Fruit fly (Drosophila melanogaster) whole organism, embryonic: ENCODE measurements around the gene Glut1.

ENCODE experiments used
- ATbp ChIP-seq: fragments of 200-800 bp; sonication (Bioruptor generic); optimal IDR thresholded peaks from 2 replicates; lab custom pipeline; 2017; ENCODE audit warnings: missing biosample characterization, mild to moderate bottlenecking, missing genetic modification characterization, missing genetic modification reagents
- Atf-2 ChIP-seq: fragments of 200-800 bp; sonication (Bioruptor generic); optimal IDR thresholded peaks from 2 replicates; lab custom pipeline; 2016; ENCODE audit warnings: missing biosample characterization, missing genetic modification characterization
- Atf3 ChIP-seq: fragments of 200-800 bp; sonication (Bioruptor generic); optimal IDR thresholded peaks from 3 replicates; lab custom pipeline; 2016; ENCODE audit warnings: missing biosample characterization, missing genetic modification characterization
- CG10431 ChIP-seq: fragments of 200-800 bp; sonication (Bioruptor generic); optimal IDR thresholded peaks from 3 replicates; lab custom pipeline; 2018; ENCODE audit warnings: missing biosample characterization, mild to moderate bottlenecking, missing genetic modification characterization
- CG12104 ChIP-seq: fragments of 200-800 bp; sonication (Bioruptor generic); optimal IDR thresholded peaks from 3 replicates; lab custom pipeline; 2016; ENCODE audit warnings: missing biosample characterization, missing genetic modification characterization
- CG12155 ChIP-seq: fragments of 200-800 bp; sonication (Bioruptor generic); optimal IDR thresholded peaks from 3 replicates; lab custom pipeline; 2016; ENCODE audit warnings: missing biosample characterization, missing genetic modification characterization
- CG12942 ChIP-seq: fragments of 200-800 bp; sonication (Bioruptor generic); optimal IDR thresholded peaks from 3 replicates; lab custom pipeline; 2016; ENCODE audit warnings: missing biosample characterization, missing genetic modification characterization
- CG14860 ChIP-seq: fragments of 200-800 bp; sonication (Bioruptor generic); IDR thresholded peaks from 3 replicates; pipeline ENCODE4 v1.3.6; 2022; ENCODE audit warnings: missing biosample characterization, missing genetic modification characterization; ENCODE audit not compliant: partially characterized antibody
- CG15601 ChIP-seq: fragments of 200-800 bp; sonication (Bioruptor generic); optimal IDR thresholded peaks from 3 replicates; lab custom pipeline; 2019; ENCODE audit warnings: missing biosample characterization, mild to moderate bottlenecking, missing genetic modification characterization, moderate library complexity
- CG1603 ChIP-seq: fragments of 200-800 bp; sonication (Bioruptor generic); optimal IDR thresholded peaks from 2 replicates; lab custom pipeline; 2019; ENCODE audit warnings: missing biosample characterization, mild to moderate bottlenecking, missing genetic modification characterization, moderate library complexity
- CG17359 ChIP-seq: fragments of 200-800 bp; sonication (Bioruptor generic); optimal IDR thresholded peaks from 3 replicates; lab custom pipeline; 2018; ENCODE audit warnings: missing biosample characterization, mild to moderate bottlenecking, missing genetic modification characterization, moderate library complexity
- CG2129 ChIP-seq: fragments of 200-800 bp; sonication (Bioruptor generic); IDR thresholded peaks from 2 replicates; pipeline ENCODE4 v1.3.6; 2022; ENCODE audit warnings: missing biosample characterization, missing genetic modification characterization; ENCODE audit not compliant: partially characterized antibody
- CG30431 ChIP-seq: fragments of 200-800 bp; sonication (Bioruptor generic); optimal IDR thresholded peaks from 2 replicates; lab custom pipeline; 2017; ENCODE audit warnings: missing biosample characterization, missing genetic modification characterization
- CG3163 ChIP-seq: fragments of 200-800 bp; sonication (Bioruptor generic); optimal IDR thresholded peaks from 3 replicates; lab custom pipeline; 2016; ENCODE audit warnings: missing biosample characterization, missing genetic modification characterization
- CG33557 ChIP-seq: fragments of 200-800 bp; sonication (Bioruptor generic); optimal IDR thresholded peaks from 2 replicates; lab custom pipeline; 2019; ENCODE audit warnings: missing biosample characterization, mild to moderate bottlenecking, missing genetic modification characterization, moderate library complexity
- CG3726 ChIP-seq: fragments of 200-800 bp; sonication (Bioruptor generic); IDR thresholded peaks from 3 replicates; pipeline ENCODE4, ENCODE4 v1.3.6; 2022; ENCODE audit warnings: missing biosample characterization, missing genetic modification characterization
- CG3995 ChIP-seq: fragments of 200-800 bp; sonication (Bioruptor generic); optimal IDR thresholded peaks from 3 replicates; lab custom pipeline; 2016; ENCODE audit warnings: missing biosample characterization, missing genetic modification characterization
- CG43689 ChIP-seq: fragments of 200-800 bp; sonication (Bioruptor generic); IDR thresholded peaks from 2 replicates; pipeline ENCODE4 v1.3.6; 2022; ENCODE audit warnings: missing biosample characterization, missing genetic modification characterization
- CG5953 ChIP-seq: fragments of 200-800 bp; sonication (Bioruptor generic); IDR thresholded peaks from 2 replicates; pipeline ENCODE4 v1.3.6; 2022; ENCODE audit warnings: missing biosample characterization, missing genetic modification characterization
- CG7963 ChIP-seq: fragments of 200-800 bp; sonication (Bioruptor generic); IDR thresholded peaks from 3 replicates; pipeline ENCODE4 v1.3.6; 2022; ENCODE audit warnings: missing biosample characterization, missing genetic modification characterization; ENCODE audit not compliant: partially characterized antibody
- CG8359 ChIP-seq: fragments of 200-800 bp; sonication (Bioruptor generic); optimal IDR thresholded peaks from 2 replicates; lab custom pipeline; 2017; ENCODE audit warnings: missing biosample characterization, mild to moderate bottlenecking, missing genetic modification characterization, borderline replicate concordance
- Dll ChIP-seq: fragments of 200-800 bp; sonication (Bioruptor generic); IDR thresholded peaks from 4 replicates; pipeline ENCODE4 v1.3.6; 2022; ENCODE audit warnings: missing biosample characterization, missing genetic modification characterization; ENCODE audit not compliant: partially characterized antibody
- Hey ChIP-seq: fragments of 200-800 bp; sonication (Bioruptor generic); optimal IDR thresholded peaks from 3 replicates; lab custom pipeline; 2018; ENCODE audit warnings: missing biosample characterization, mild to moderate bottlenecking, missing genetic modification characterization
- Oaz ChIP-seq: fragments of 200-800 bp; sonication (Bioruptor generic); IDR thresholded peaks from 2 replicates; pipeline ENCODE4 v1.3.6; 2022; ENCODE audit warnings: missing biosample characterization, missing genetic modification characterization
- Optix ChIP-seq: fragments of 200-800 bp; sonication (Bioruptor generic); IDR thresholded peaks from 3 replicates; pipeline ENCODE4 v1.3.6; 2022; ENCODE audit warnings: missing biosample characterization, missing genetic modification characterization
- Six4 ChIP-seq: fragments of 200-800 bp; sonication (Bioruptor generic); optimal IDR thresholded peaks from 2 replicates; lab custom pipeline; 2016; ENCODE audit warnings: missing biosample characterization, missing genetic modification characterization
- Trl ChIP-seq, 3 experiments: fragments of >200 bp in 2 of 3; fragments of 200-800 bp in 1 of 3; sonication (Bioruptor generic) in 1 of 3; optimal IDR thresholded peaks; 2 replicates in 1 of 3; 3 replicates in 2 of 3; lab custom pipeline; 2016 to 2017; ENCODE audit warnings: missing biosample characterization in 1 of 3, missing genetic modification characterization in 1 of 3
- bsh ChIP-seq, 2 experiments: fragments of 200-800 bp; sonication (Bioruptor generic); optimal IDR thresholded peaks; 2 replicates each; lab custom pipeline; 2017 to 2018; ENCODE audit warnings: mild to moderate bottlenecking in 2 of 2, missing biosample characterization in 2 of 2, missing genetic modification characterization in 2 of 2, moderate library complexity in 1 of 2
- cato ChIP-seq: fragments of 200-800 bp; sonication (Bioruptor generic); optimal IDR thresholded peaks from 2 replicates; lab custom pipeline; 2016; ENCODE audit warnings: missing biosample characterization, missing genetic modification characterization, borderline replicate concordance
- chif ChIP-seq, 2 experiments: fragments of 200-800 bp; sonication (Bioruptor generic); optimal IDR thresholded peaks; 3 replicates each; lab custom pipeline; 2016; ENCODE audit warnings: missing biosample characterization in 2 of 2, missing genetic modification characterization in 2 of 2
- danr ChIP-seq: fragments of 200-800 bp; sonication (Bioruptor generic); IDR thresholded peaks from 2 replicates; pipeline ENCODE4 v1.3.6; 2022; ENCODE audit warnings: missing biosample characterization, missing genetic modification characterization
- dati ChIP-seq: fragments of 200-800 bp; sonication (Bioruptor generic); IDR thresholded peaks from 2 replicates; pipeline ENCODE4 v1.3.6; 2022; ENCODE audit warnings: missing biosample characterization, missing genetic modification characterization
- dm ChIP-seq: fragments of 200-800 bp; sonication (Bioruptor generic); optimal IDR thresholded peaks from 3 replicates; lab custom pipeline; 2016; ENCODE audit warnings: missing biosample characterization, missing genetic modification characterization
- exex ChIP-seq: fragments of 200-800 bp; sonication (Bioruptor generic); optimal IDR thresholded peaks from 4 replicates; lab custom pipeline; 2018; ENCODE audit warnings: missing biosample characterization, mild to moderate bottlenecking, missing genetic modification characterization, moderate library complexity
- hb ChIP-seq: fragments of 200-800 bp; sonication (Bioruptor generic); IDR thresholded peaks from 3 replicates; pipeline ENCODE4 v1.3.6; 2022; ENCODE audit warnings: missing biosample characterization, missing genetic modification characterization; ENCODE audit not compliant: partially characterized antibody
- her ChIP-seq: fragments of 200-800 bp; sonication (Bioruptor generic); optimal IDR thresholded peaks from 2 replicates; lab custom pipeline; 2016; ENCODE audit warnings: missing biosample characterization, missing genetic modification characterization
- odd ChIP-seq: fragments of 200-800 bp; sonication (Bioruptor generic); optimal IDR thresholded peaks from 2 replicates; lab custom pipeline; 2017; ENCODE audit warnings: missing biosample characterization, mild to moderate bottlenecking, missing genetic modification characterization
- onecut ChIP-seq: fragments of 200-800 bp; sonication (Bioruptor generic); IDR thresholded peaks from 2 replicates; pipeline ENCODE4 v1.3.6; 2022; ENCODE audit warnings: missing biosample characterization, missing genetic modification characterization
- p53 ChIP-seq: fragments of 200-800 bp; sonication (Bioruptor generic); optimal IDR thresholded peaks from 2 replicates; lab custom pipeline; 2016; ENCODE audit warnings: missing biosample characterization, missing genetic modification characterization
- pfk ChIP-seq: fragments of 200-800 bp; sonication (Bioruptor generic); optimal IDR thresholded peaks from 2 replicates; lab custom pipeline; 2018; ENCODE audit warnings: missing biosample characterization, mild to moderate bottlenecking, missing genetic modification characterization, moderate library complexity
- pros ChIP-seq: fragments of 200-800 bp; sonication (Bioruptor generic); optimal IDR thresholded peaks from 3 replicates; lab custom pipeline; 2019; ENCODE audit warnings: missing biosample characterization, mild to moderate bottlenecking, missing genetic modification characterization, moderate library complexity
- ranshi ChIP-seq: fragments of 200-800 bp; sonication (Bioruptor generic); IDR thresholded peaks from 2 replicates; pipeline ENCODE4 v1.3.6; 2022; ENCODE audit warnings: missing biosample characterization, missing genetic modification characterization
- repo ChIP-seq: fragments of 200-800 bp; sonication (Bioruptor generic); optimal IDR thresholded peaks from 2 replicates; lab custom pipeline; 2016; ENCODE audit warnings: missing biosample characterization, missing genetic modification characterization
- ro ChIP-seq: fragments of 200-800 bp; sonication (Bioruptor generic); IDR thresholded peaks from 2 replicates; pipeline ENCODE4 v1.3.6; 2022; ENCODE audit warnings: missing biosample characterization, missing genetic modification characterization
- trh ChIP-seq: fragments of 200-800 bp; sonication (Bioruptor generic); optimal IDR thresholded peaks from 2 replicates; lab custom pipeline; 2016; ENCODE audit warnings: missing biosample characterization, missing genetic modification characterization
- unpg ChIP-seq: fragments of 200-800 bp; sonication (Bioruptor generic); optimal IDR thresholded peaks from 3 replicates; lab custom pipeline; 2018; ENCODE audit warnings: missing biosample characterization, mild to moderate bottlenecking, missing genetic modification characterization, moderate library complexity
- z ChIP-seq: fragments of 200-800 bp; sonication (Bioruptor generic); IDR thresholded peaks from 3 replicates; pipeline ENCODE4 v1.3.6; 2022; ENCODE audit warnings: missing biosample characterization, missing genetic modification characterization

Gene Glut1

dm6 chr3L:1007513-1008459 lies 93.9 kb downstream of the Glut1 start (continued):
- TF ChIP-seq CG10431 = no peak
- peak; percentile 5 for TF ChIP-seq CG3995 (GFP tag; lab: Kevin White, UChicago)
- TF ChIP-seq CG12155 (GFP tag; lab: Kevin White, UChicago) = peak; percentile 81
- peak; percentile 74 for TF ChIP-seq CG15601
- no peak for TF ChIP-seq dm (GFP tag; lab: Kevin White, UChicago)
- TF ChIP-seq Atf3 (GFP tag; lab: Kevin White, UChicago) = no peak
- peak; percentile 41 for TF ChIP-seq cato (GFP tag; lab: Kevin White, UChicago)
- peak; percentile 69 for TF ChIP-seq ranshi (GFP tag; lab: Robert Waterston, UW)
- TF ChIP-seq ATbp = peak; percentile 64
- TF ChIP-seq CG17359 (tag; lab: Kevin White, UChicago) = peak; percentile 68
- TF ChIP-seq her (GFP tag; lab: Kevin White, UChicago) = no peak
- TF ChIP-seq CG5953 (GFP tag; lab: Robert Waterston, UW) = peak; percentile 74
- no peak for TF ChIP-seq hb (GFP tag; lab: Robert Waterston, UW)
- peak; percentile 73 for TF ChIP-seq trh (GFP tag; lab: Kevin White, UChicago)
- peak; percentile 44 for TF ChIP-seq Six4 (GFP tag; lab: Kevin White, UChicago)
- TF ChIP-seq p53 = no peak
- TF ChIP-seq CG12942 (GFP tag; lab: Kevin White, UChicago) = peak; percentile 51
- peak; percentile 46 to 83 for TF ChIP-seq bsh (GFP tag; optimal IDR thresholded peaks at IDR 0.05; lab: Kevin White, UChicago)
- TF ChIP-seq CG12104 (GFP tag; lab: Kevin White, UChicago) = peak; percentile 61
- peak; percentile 45; the same call in 1 of the 2 replicates for TF ChIP-seq ro (GFP tag; lab: Robert Waterston, UW)
- peak; percentile 76 for TF ChIP-seq CG3726 (GFP tag; lab: Robert Waterston, UW)
- TF ChIP-seq repo (GFP tag; lab: Kevin White, UChicago) = no peak
- TF ChIP-seq CG14860 (GFP tag; lab: Robert Waterston, UW) = no peak
- peak; percentile 46 for TF ChIP-seq Hey
- TF ChIP-seq unpg (GFP tag; lab: Kevin White, UChicago) = peak; percentile 74
- TF ChIP-seq exex = peak; percentile 73
- TF ChIP-seq odd (GFP tag; lab: Kevin White, UChicago) = peak; percentile 69
- TF ChIP-seq Oaz = peak; percentile 71
- TF ChIP-seq CG3163 (GFP tag; lab: Kevin White, UChicago) = no peak
- no peak for TF ChIP-seq Dll (GFP tag; lab: Robert Waterston, UW)
- no peak for TF ChIP-seq CG7963 (GFP tag; lab: Robert Waterston, UW)
- no peak for TF ChIP-seq pfk (GFP tag; lab: Kevin White, UChicago)
- TF ChIP-seq danr (GFP tag; lab: Robert Waterston, UW) = peak; percentile 62
- no peak for TF ChIP-seq CG33557 (GFP tag; lab: Kevin White, UChicago)
- no peak for TF ChIP-seq CG2129 (GFP tag; lab: Robert Waterston, UW)
- peak; percentile 69; the same call in 2 of the 3 replicates for TF ChIP-seq z (GFP tag; lab: Robert Waterston, UW)
- peak; percentile 84 for TF ChIP-seq onecut (GFP tag; lab: Robert Waterston, UW)
- peak; percentile 50; the same call in 1 of the 2 replicates for TF ChIP-seq CG43689 (GFP tag; lab: Robert Waterston, UW)
- TF ChIP-seq chif (GFP tag; optimal IDR thresholded peaks at IDR 0.05; lab: Kevin White, UChicago) = peak; percentile 40 to 55
- TF ChIP-seq CG1603 (tag; lab: Kevin White, UChicago) = peak; percentile 41
- peak; percentile 46; the same call in 1 of the 2 replicates for TF ChIP-seq dati (GFP tag; lab: Robert Waterston, UW)
- TF ChIP-seq Trl (optimal IDR thresholded peaks at IDR 0.05; lab: Kevin White, UChicago) = peak; percentile 14 to 79
- TF ChIP-seq Trl (GFP tag; optimal IDR thresholded peaks at IDR 0.05; lab: Kevin White, UChicago) = no peak
- peak; percentile 55 for TF ChIP-seq CG30431 (GFP tag; lab: Kevin White, UChicago)
- no peak for TF ChIP-seq Atf-2 (GFP tag; lab: Kevin White, UChicago)
- TF ChIP-seq pros = no peak
- TF ChIP-seq Optix = peak; percentile 76
- TF ChIP-seq CG8359 = peak; percentile 7
